Worm (Caenorhabditis elegans) whole organism, L4 larva: ENCODE measurements around the gene F58G1.8.

ENCODE experiments used
- ZK546.5 ChIP-seq, 2 experiments: sonication (generic microtip); optimal IDR thresholded peaks; 2 replicates each; lab custom pipeline; 2017; ENCODE audit warnings: missing biosample characterization in 2 of 2, missing genetic modification characterization in 2 of 2
- aly-2 ChIP-seq: sonication (generic microtip); optimal IDR thresholded peaks from 2 replicates; lab custom pipeline; 2018; ENCODE audit warnings: missing biosample characterization, missing genetic modification characterization
- ama-1 ChIP-seq: fragments of 150-350 bp; optimal IDR thresholded peaks from 2 replicates; lab custom pipeline; 2014; ENCODE audit warnings: inconsistent platforms, mixed read lengths
- hlh-30 ChIP-seq: sonication (generic microtip); optimal IDR thresholded peaks from 2 replicates; lab custom pipeline; 2017; ENCODE audit warnings: antibody characterized with exemption, mild to moderate bottlenecking, missing genetic modification characterization, missing compliant biosample characterization; ENCODE audit not compliant: insufficient read depth
- lin-15B ChIP-seq: fragments of 150-350 bp; sonication (generic microtip); optimal IDR thresholded peaks from 3 replicates; lab custom pipeline; 2014; ENCODE audit warnings: missing biosample characterization, missing genetic modification characterization
- madf-5 ChIP-seq, 2 experiments: fragments of 200-800 bp; sonication (Bioruptor generic); IDR thresholded peaks; 2 replicates each; pipeline ENCODE4 v1.3.6; 2022; ENCODE audit warnings: missing compliant biosample characterization in 2 of 2, missing genetic modification characterization in 2 of 2
- mxl-3 ChIP-seq: fragments of 200-800 bp; sonication (Bioruptor generic); optimal IDR thresholded peaks from 2 replicates; lab custom pipeline; 2018; ENCODE audit warnings: mild to moderate bottlenecking, missing genetic modification characterization, missing compliant biosample characterization
- nhr-237 ChIP-seq: sonication (generic microtip); optimal IDR thresholded peaks from 2 replicates; lab custom pipeline; 2017; ENCODE audit warnings: missing biosample characterization, missing genetic modification characterization
- pha-4 ChIP-seq, 2 experiments: fragments of 150-350 bp in 1 of 2; fragments of 200-800 bp in 1 of 2; sonication (Bioruptor generic) in 1 of 2; IDR thresholded peaks in 1 of 2; optimal IDR thresholded peaks in 1 of 2; 2 replicates each; pipeline versions ENCODE4 v1.3.6 to Lab custom; 2014 to 2022; ENCODE audit warnings: missing genetic modification characterization in 2 of 2, missing genetic modification reagents in 2 of 2, missing biosample characterization in 1 of 2, missing compliant biosample characterization in 1 of 2
- sdz-12 ChIP-seq: fragments of 200-800 bp; sonication (Bioruptor generic); optimal IDR thresholded peaks from 2 replicates; lab custom pipeline; 2018; ENCODE audit warnings: mild to moderate bottlenecking, missing genetic modification characterization, missing compliant biosample characterization
- snpc-4 ChIP-seq: fragments of 150-350 bp; optimal IDR thresholded peaks from 2 replicates; lab custom pipeline; 2014; ENCODE audit warnings: missing biosample characterization, missing genetic modification characterization
- unc-62 ChIP-seq, 3 experiments: fragments of 150-350 bp in 1 of 3; sonication (generic microtip); optimal IDR thresholded peaks in 2 of 3; peaks in 1 of 3; 1 replicate in 1 of 3; 2 replicates in 2 of 3; lab custom pipeline; 2014 to 2017; ENCODE audit warnings: missing biosample characterization in 3 of 3, missing genetic modification characterization in 3 of 3, missing genetic modification reagents in 3 of 3, missing genotype in 1 of 3
- vab-7 ChIP-seq: fragments of 200-800 bp; sonication (Bioruptor generic); IDR thresholded peaks from 2 replicates; pipeline ENCODE4 v1.3.6; 2022; ENCODE audit warnings: missing genetic modification reagents, missing genetic modification characterization, missing compliant biosample characterization
- ztf-11 ChIP-seq: fragments of 150-350 bp; optimal IDR thresholded peaks from 2 replicates; lab custom pipeline; 2014; ENCODE audit warnings: missing biosample characterization, missing genetic modification characterization

DNA sequence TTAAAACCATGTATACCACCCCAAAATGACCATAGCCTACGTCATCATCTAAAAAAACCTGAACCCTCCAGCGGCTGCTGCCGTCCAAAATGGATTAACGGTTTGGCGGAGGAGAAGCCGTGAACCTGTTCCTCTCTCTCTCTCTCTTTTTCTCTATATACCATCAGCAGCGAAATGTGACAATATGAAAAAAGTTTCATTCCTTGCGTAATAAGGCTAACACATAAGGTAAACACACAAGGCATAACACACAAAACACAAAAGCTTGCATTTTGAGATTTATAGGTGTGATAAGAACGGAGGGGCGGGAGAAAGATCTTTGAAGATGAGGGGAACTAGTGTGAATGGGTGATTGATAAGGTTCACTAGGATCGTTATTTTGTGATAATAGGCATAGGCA lies 35.8 kb upstream of the F58G1.8 start:
- TF ChIP-seq ztf-11 (tag; lab: Kevin White, UChicago) (no peak), snpc-4 (tag; lab: Kevin White, UChicago) (no peak), mxl-3 (no peak), pha-4 (GFP tag; IDR thresholded peaks at IDR 0.05; lab: Robert Waterston, UW) (no peak), pha-4 (tag; optimal IDR thresholded peaks at IDR 0.05; lab: Kevin White, UChicago) (no peak), aly-2 (tag; lab: Kevin White, UChicago) (no peak), nhr-237 (no peak), ama-1 (lab: Kevin White, UChicago) (no peak), unc-62 (GFP tag; optimal IDR thresholded peaks at IDR 0.05 in 1 of 2; lab: Kevin White, UChicago) (no peak), unc-62 (tag; optimal IDR thresholded peaks at IDR 0.05; lab: Kevin White, UChicago) (no peak), hlh-30 (no peak), madf-5 (GFP tag; IDR thresholded peaks at IDR 0.05; lab: Robert Waterston, UW) (no peak), vab-7 (GFP tag; lab: Robert Waterston, UW) (no peak), lin-15B (no peak), sdz-12 (GFP tag; lab: Kevin White, UChicago) (no peak), ZK546.5 (tag; optimal IDR thresholded peaks at IDR 0.05; lab: Kevin White, UChicago) (no peak)
